Worm (Caenorhabditis elegans): ENCODE measurements around the gene avr-15.

- TF ChIP-seq fkh-10 (GFP tag; optimal IDR thresholded peaks at IDR 0.05): no peak
- no peak for TF ChIP-seq nfya-1 (tag; optimal IDR thresholded peaks at IDR 0.05)
- TF ChIP-seq ceh-2 (tag; optimal IDR thresholded peaks at IDR 0.05): no peak
- no peak for TF ChIP-seq tbx-2 (tag; optimal IDR thresholded peaks at IDR 0.05)
- no peak for TF ChIP-seq dve-1 (tag; optimal IDR thresholded peaks at IDR 0.05)
- TF ChIP-seq ets-4 (tag; optimal IDR thresholded peaks at IDR 0.05): no peak
- no peak for TF ChIP-seq elt-4 (tag; optimal IDR thresholded peaks at IDR 0.05)
- no peak for TF ChIP-seq pax-1 (tag; optimal IDR thresholded peaks at IDR 0.05)
- TF ChIP-seq elt-2 (tag; optimal IDR thresholded peaks at IDR 0.05): no peak
- no peak for TF ChIP-seq pha-4 (tag; optimal IDR thresholded peaks at IDR 0.05)
- TF ChIP-seq nhr-11 (tag; optimal IDR thresholded peaks at IDR 0.05): no peak
- TF ChIP-seq hlh-13 (GFP tag; optimal IDR thresholded peaks at IDR 0.05): no peak
- TF ChIP-seq ztf-16 (tag; optimal IDR thresholded peaks at IDR 0.05): no peak
- TF ChIP-seq ref-2 (tag; optimal IDR thresholded peaks at IDR 0.05): no peak
Observed at ce11 chrV:13459323-13459722, 52.2 kb downstream of the avr-15 start, which contains the start of gene bath-39.
